Fruit fly (Drosophila melanogaster) whole organism, wandering third instar larva: Measurements from ENCODE around the gene CG43680.

Source experiments
- Dfd ChIP-seq: fragments of >200 bp; optimal IDR thresholded peaks from 2 replicates; lab custom pipeline; 2017; ENCODE audit warnings: missing biosample characterization, missing genetic modification characterization
- N ChIP-seq: fragments of >200 bp; optimal IDR thresholded peaks from 2 replicates; lab custom pipeline; 2018; ENCODE audit warnings: missing biosample characterization, missing external identifiers, missing genetic modification characterization
- br ChIP-seq: fragments of 200-800 bp; sonication (Bioruptor generic); optimal IDR thresholded peaks from 2 replicates; lab custom pipeline; 2016; ENCODE audit warnings: missing biosample characterization, missing genetic modification characterization

DNA sequence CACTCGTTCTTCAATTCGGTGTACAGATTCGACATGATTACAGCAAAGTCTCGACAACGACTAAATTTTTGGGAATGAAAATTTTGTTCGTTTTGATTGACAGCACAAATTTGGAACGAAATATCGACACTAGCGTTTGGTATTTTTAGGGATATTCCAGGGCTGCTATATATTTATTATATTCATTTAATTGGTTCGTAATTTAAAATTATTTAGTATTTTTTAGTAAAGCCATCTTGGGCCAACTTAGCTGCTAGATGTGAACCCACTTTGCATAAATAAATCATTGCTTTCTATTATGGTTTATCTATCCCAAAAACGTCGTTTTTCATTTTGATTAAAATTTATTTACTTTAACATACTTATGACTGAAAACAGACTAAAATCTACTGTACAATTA is 10.7 kb downstream of the CG43680 start, which contains the start of gene Rpn12R:
- TF ChIP-seq N (GFP tag; lab: Kevin White, UChicago) = no peak
- no peak for TF ChIP-seq br (GFP tag; lab: Kevin White, UChicago)
- no peak for TF ChIP-seq Dfd (GFP tag; lab: Kevin White, UChicago)
